Worm (Caenorhabditis elegans) whole organism, L1 larva: Measurements from ENCODE around the gene ndab-1.

Experiments used
- ceh-82 ChIP-seq, 3 experiments: fragments of 150-350 bp in 1 of 3; sonication (generic microtip) in 2 of 3; optimal IDR thresholded peaks; 2 replicates each; lab custom pipeline; 2014 to 2017; ENCODE audit warnings: missing biosample characterization in 3 of 3, missing genetic modification characterization in 3 of 3
- egl-27 ChIP-seq, 2 experiments: fragments of 150-350 bp in 1 of 2; sonication (generic microtip); optimal IDR thresholded peaks; 3 replicates each; lab custom pipeline; 2017 to 2018; ENCODE audit warnings: missing biosample characterization in 2 of 2, missing genetic modification characterization in 2 of 2, missing genetic modification reagents in 2 of 2
- fos-1 ChIP-seq: fragments of 150-350 bp; optimal IDR thresholded peaks from 2 replicates; lab custom pipeline; 2014; ENCODE audit warnings: missing biosample characterization, missing genetic modification characterization
- mep-1 ChIP-seq: fragments of 150-350 bp; optimal IDR thresholded peaks from 2 replicates; lab custom pipeline; 2014; ENCODE audit warnings: missing biosample characterization, missing genetic modification characterization
- nhr-47 ChIP-seq: sonication (generic microtip); optimal IDR thresholded peaks from 2 replicates; lab custom pipeline; 2016; ENCODE audit warnings: mild to moderate bottlenecking, missing genetic modification characterization, moderate library complexity, missing compliant biosample characterization
- nhr-90 ChIP-seq: sonication (generic microtip); optimal IDR thresholded peaks from 2 replicates; lab custom pipeline; 2016; ENCODE audit warnings: mild to moderate bottlenecking, missing genetic modification characterization, missing compliant biosample characterization; ENCODE audit not compliant: poor library complexity
- pqm-1 ChIP-seq: sonication (generic microtip); optimal IDR thresholded peaks from 3 replicates; lab custom pipeline; 2017; ENCODE audit warnings: missing biosample characterization, missing genetic modification characterization
- skn-1 ChIP-seq: fragments of 150-350 bp; optimal IDR thresholded peaks from 2 replicates; lab custom pipeline; 2014; ENCODE audit warnings: missing biosample characterization, missing genetic modification characterization
- unc-130 ChIP-seq: fragments of 150-350 bp; optimal IDR thresholded peaks from 2 replicates; lab custom pipeline; 2017; ENCODE audit warnings: missing biosample characterization, missing genetic modification characterization, inconsistent platforms
- ztf-11 ChIP-seq, 2 experiments: sonication (generic microtip); optimal IDR thresholded peaks; 2 replicates each; lab custom pipeline; 2016 to 2017; ENCODE audit warnings: missing genetic modification characterization in 2 of 2, missing biosample characterization in 1 of 2, missing compliant biosample characterization in 1 of 2
- ztf-4 ChIP-seq: fragments of 150-350 bp; optimal IDR thresholded peaks from 2 replicates; lab custom pipeline; 2014; ENCODE audit warnings: missing biosample characterization, missing genetic modification characterization

- TF ChIP-seq fos-1 (tag; lab: Kevin White, UChicago), result no peak
- TF ChIP-seq pqm-1 (tag; lab: Kevin White, UChicago), result no peak
- TF ChIP-seq ceh-82 (tag; optimal IDR thresholded peaks at IDR 0.05; lab: Kevin White, UChicago), result no peak
- no peak for TF ChIP-seq egl-27 (tag; optimal IDR thresholded peaks at IDR 0.05; lab: Kevin White, UChicago)
- peak; percentile 46 for TF ChIP-seq mep-1 (tag; lab: Kevin White, UChicago)
- TF ChIP-seq skn-1 (tag; lab: Kevin White, UChicago), result peak; percentile 2
- no peak for TF ChIP-seq unc-130 (tag; lab: Kevin White, UChicago)
- no peak for TF ChIP-seq ztf-11 (tag; optimal IDR thresholded peaks at IDR 0.05; lab: Kevin White, UChicago)
- TF ChIP-seq ztf-4 (tag; lab: Kevin White, UChicago), result no peak
- TF ChIP-seq nhr-47 (tag; lab: Kevin White, UChicago), result no peak
- no peak for TF ChIP-seq nhr-90
Measured at ce11 chrIII:11947527-11947926, 32.0 kb upstream of the ndab-1 start.
